Fruit fly (Drosophila melanogaster): ENCODE measurements around the gene Urm1.

dm6 chr3L:7650248-7650647 is 10.0 kb upstream of the Urm1 start, which contains the start of gene CG32373:
- TF ChIP-seq CG8478 (optimal IDR thresholded peaks at IDR 0.05) (no peak), CTCF (optimal IDR thresholded peaks at IDR 0.05) (no peak)
